Fruit fly (Drosophila melanogaster): ENCODE data around the gene Brd8.
A peak's percentile ranks its signal among the peaks of the same experiment; 100 is the strongest.

Gene Brd8

dm6 chr3R:29196967-29197611 lies 26.2 kb upstream of the Brd8 start, which contains the start of gene CG14515 (continued):
- no peak for TF ChIP-seq Sox102F (GFP tag; optimal IDR thresholded peaks at IDR 0.05)
- TF ChIP-seq onecut (GFP tag; IDR thresholded peaks at IDR 0.05): no peak
- no peak for TF ChIP-seq NFAT (GFP tag; IDR thresholded peaks at IDR 0.05)
- TF ChIP-seq CG33213 (GFP tag; optimal IDR thresholded peaks at IDR 0.05): no peak
- TF ChIP-seq CG2712 (tag; optimal IDR thresholded peaks at IDR 0.05): peak; percentile 17
- TF ChIP-seq ssp (GFP tag; IDR thresholded peaks at IDR 0.05): no peak
- peak; percentile 49 for TF ChIP-seq dmrt99B (tag; optimal IDR thresholded peaks at IDR 0.05)
- TF ChIP-seq bab2 (GFP tag; optimal IDR thresholded peaks at IDR 0.05): no peak
- TF ChIP-seq Stat92E (GFP tag; optimal IDR thresholded peaks at IDR 0.05): no peak
- no peak for TF ChIP-seq Rfx (GFP tag; IDR thresholded peaks at IDR 0.05)
- TF ChIP-seq jigr1 (GFP tag; IDR thresholded peaks at IDR 0.05): no peak
- TF ChIP-seq sens (GFP tag): peak; percentile 76
- no peak for TF ChIP-seq CG4730 (GFP tag; IDR thresholded peaks at IDR 0.05)
- TF ChIP-seq CoRest (tag; optimal IDR thresholded peaks at IDR 0.05): peak; percentile 11
- no peak for TF ChIP-seq CG15696 (tag; optimal IDR thresholded peaks at IDR 0.05)
- no peak for TF ChIP-seq C15 (GFP tag; IDR thresholded peaks at IDR 0.05)
- TF ChIP-seq Sry-δ (GFP tag; optimal IDR thresholded peaks at IDR 0.05): no peak
- TF ChIP-seq her (GFP tag; optimal IDR thresholded peaks at IDR 0.05): no peak
- no peak for TF ChIP-seq CG13624 (GFP tag; optimal IDR thresholded peaks at IDR 0.05)
- TF ChIP-seq Eip74EF (GFP tag; optimal IDR thresholded peaks at IDR 0.05): peak in 1 of 2 experiments; percentile 26
- no peak for TF ChIP-seq Elba2 (GFP tag; optimal IDR thresholded peaks at IDR 0.05)
- TF ChIP-seq vnd (GFP tag; IDR thresholded peaks at IDR 0.05; ENCODE audit: partially characterized antibody): no peak
- no peak for TF ChIP-seq CG5953 (GFP tag; IDR thresholded peaks at IDR 0.05)
- TF ChIP-seq D (optimal IDR thresholded peaks at IDR 0.05): no peak
- TF ChIP-seq D (GFP tag; optimal IDR thresholded peaks at IDR 0.05): peak; percentile 21
- no peak for TF ChIP-seq fd96Cb (tag; optimal IDR thresholded peaks at IDR 0.05)
- TF ChIP-seq ato (GFP tag; IDR thresholded peaks at IDR 0.05; ENCODE audit: partially characterized antibody): no peak
- TF ChIP-seq Ravus (GFP tag; IDR thresholded peaks at IDR 0.05): no peak
- TF ChIP-seq CG9609 (GFP tag; optimal IDR thresholded peaks at IDR 0.05): no peak
- TF ChIP-seq CG9817 (tag; optimal IDR thresholded peaks at IDR 0.05): no peak
- peak; percentile 39; the same call in 1 of the 2 replicates for TF ChIP-seq CG31441 (GFP tag; IDR thresholded peaks at IDR 0.05)
- TF ChIP-seq Ets65A (GFP tag): peak; percentile 53
- no peak for TF ChIP-seq CG13775 (GFP tag; optimal IDR thresholded peaks at IDR 0.05)
- no peak for TF ChIP-seq zen2 (GFP tag; IDR thresholded peaks at IDR 0.05; ENCODE audit: partially characterized antibody)
- peak; percentile 27 for TF ChIP-seq phol (tag; optimal IDR thresholded peaks at IDR 0.05)
- 0 out of 3 replicates have a peak, but pooled peaks have one; percentile 39 for TF ChIP-seq row (GFP tag; IDR thresholded peaks at IDR 0.05)
- no peak for TF ChIP-seq H15 (GFP tag; IDR thresholded peaks at IDR 0.05)
- TF ChIP-seq Sox100B (GFP tag; optimal IDR thresholded peaks at IDR 0.05): peak; percentile 47
- TF ChIP-seq ac (GFP tag; optimal IDR thresholded peaks at IDR 0.05): no peak
- no peak for TF ChIP-seq abd-A (tag; optimal IDR thresholded peaks at IDR 0.05)
- no peak for TF ChIP-seq sim (GFP tag; IDR thresholded peaks at IDR 0.05)
- TF ChIP-seq CG1529 (GFP tag; optimal IDR thresholded peaks at IDR 0.05): no peak
- 0 out of 2 replicates have a peak, but pooled peaks have one; percentile 28 for TF ChIP-seq CG17328 (GFP tag; IDR thresholded peaks at IDR 0.05)
- no peak for TF ChIP-seq Neu2 (GFP tag; optimal IDR thresholded peaks at IDR 0.05; ENCODE audit: borderline replicate concordance)
- no peak for TF ChIP-seq ind (GFP tag; optimal IDR thresholded peaks at IDR 0.05)
- peak; percentile 59 for TF ChIP-seq nmo (GFP tag; optimal IDR thresholded peaks at IDR 0.05)
- TF ChIP-seq CG2678 (tag; optimal IDR thresholded peaks at IDR 0.05): peak; percentile 20
- TF ChIP-seq fru (optimal IDR thresholded peaks at IDR 0.05): no peak
- no peak for TF ChIP-seq CG4360 (GFP tag; IDR thresholded peaks at IDR 0.05)
- 0 out of 3 replicates have a peak, but pooled peaks have one; percentile 16 for TF ChIP-seq ase (GFP tag; IDR thresholded peaks at IDR 0.05)
- no peak for TF ChIP-seq eyg (GFP tag; optimal IDR thresholded peaks at IDR 0.05)
